Fruit fly (Drosophila melanogaster) whole organism, embryonic: Measurements from ENCODE around the gene CG1233.
A peak's percentile ranks its signal among the peaks of the same experiment; 100 is the strongest.

Experiments used
- Ada2b ChIP-seq: fragments of 200-800 bp; sonication (Bioruptor generic); IDR thresholded peaks from 2 replicates; pipeline ENCODE4 v1.3.6; 2022; ENCODE audit warnings: missing biosample characterization, missing genetic modification characterization
- CG10462 ChIP-seq: fragments of 200-800 bp; sonication (Bioruptor generic); optimal IDR thresholded peaks from 2 replicates; lab custom pipeline; 2016; ENCODE audit warnings: missing biosample characterization, missing genetic modification characterization
- CG10979 ChIP-seq: fragments of 200-800 bp; sonication (Bioruptor generic); optimal IDR thresholded peaks from 2 replicates; lab custom pipeline; 2018; ENCODE audit warnings: missing biosample characterization, mild to moderate bottlenecking, missing genetic modification characterization, moderate library complexity
- CG11504 ChIP-seq: fragments of 200-800 bp; sonication (Bioruptor generic); optimal IDR thresholded peaks from 3 replicates; lab custom pipeline; 2019; ENCODE audit warnings: missing biosample characterization, mild to moderate bottlenecking, missing genetic modification characterization, moderate library complexity
- CG11695 ChIP-seq: fragments of 200-800 bp; sonication (Bioruptor generic); IDR thresholded peaks from 3 replicates; pipeline ENCODE4 v1.3.6; 2022; ENCODE audit warnings: missing biosample characterization, missing genetic modification characterization
- CG12071 ChIP-seq: fragments of 200-800 bp; sonication (Bioruptor generic); optimal IDR thresholded peaks from 3 replicates; lab custom pipeline; 2018; ENCODE audit warnings: missing biosample characterization, mild to moderate bottlenecking, missing genetic modification characterization
- CG12299 ChIP-seq: fragments of 200-800 bp; sonication (Bioruptor generic); optimal IDR thresholded peaks from 2 replicates; lab custom pipeline; 2018; ENCODE audit warnings: missing biosample characterization, mild to moderate bottlenecking, missing genetic modification characterization
- CG15696 ChIP-seq: fragments of 200-800 bp; sonication (Bioruptor generic); optimal IDR thresholded peaks from 2 replicates; lab custom pipeline; 2019; ENCODE audit warnings: missing biosample characterization, mild to moderate bottlenecking, missing genetic modification characterization, moderate library complexity
- CG17186 ChIP-seq: fragments of 200-800 bp; sonication (Bioruptor generic); optimal IDR thresholded peaks from 3 replicates; lab custom pipeline; 2017; ENCODE audit warnings: missing biosample characterization, missing genetic modification reagents, missing genetic modification characterization
- CG17829 ChIP-seq: fragments of 200-800 bp; optimal IDR thresholded peaks from 2 replicates; lab custom pipeline; 2019; ENCODE audit warnings: missing biosample characterization, mild to moderate bottlenecking, missing genetic modification characterization, moderate library complexity
- CG17912 ChIP-seq: fragments of 200-800 bp; sonication (Bioruptor generic); optimal IDR thresholded peaks from 2 replicates; lab custom pipeline; 2018; ENCODE audit warnings: missing biosample characterization, mild to moderate bottlenecking, missing genetic modification characterization
- CG18599 ChIP-seq: fragments of 200-800 bp; sonication (Bioruptor generic); optimal IDR thresholded peaks from 3 replicates; lab custom pipeline; 2017; ENCODE audit warnings: missing biosample characterization, missing genetic modification characterization, mild to moderate bottlenecking, moderate library complexity, missing genetic modification reagents
- CG3281 ChIP-seq: fragments of 200-800 bp; sonication (Bioruptor generic); optimal IDR thresholded peaks from 3 replicates; lab custom pipeline; 2017; ENCODE audit warnings: missing biosample characterization, mild to moderate bottlenecking, missing genetic modification characterization
- CG4707 ChIP-seq: fragments of 200-800 bp; sonication (Bioruptor generic); optimal IDR thresholded peaks from 2 replicates; lab custom pipeline; 2018; ENCODE audit warnings: missing biosample characterization, mild to moderate bottlenecking, missing genetic modification characterization, moderate library complexity
- CG6689 ChIP-seq: fragments of 200-800 bp; sonication (Bioruptor generic); IDR thresholded peaks from 2 replicates; pipeline ENCODE4 v1.3.6; 2022; ENCODE audit warnings: missing biosample characterization, missing genetic modification characterization
- CG7556 ChIP-seq: fragments of 200-800 bp; sonication (Bioruptor generic); optimal IDR thresholded peaks from 2 replicates; lab custom pipeline; 2017; ENCODE audit warnings: missing biosample characterization, mild to moderate bottlenecking, missing genetic modification characterization
- CG9437 ChIP-seq: fragments of 200-800 bp; sonication (Bioruptor generic); optimal IDR thresholded peaks from 2 replicates; lab custom pipeline; 2018; ENCODE audit warnings: missing biosample characterization, mild to moderate bottlenecking, missing genetic modification characterization
- CG9932 ChIP-seq: fragments of 200-800 bp; sonication (Bioruptor generic); IDR thresholded peaks from 2 replicates; pipeline ENCODE4 v1.3.6; 2022; ENCODE audit warnings: missing biosample characterization, missing genetic modification characterization
- CTCF ChIP-seq: fragments of 200-800 bp; sonication (Bioruptor generic); optimal IDR thresholded peaks from 2 replicates; lab custom pipeline; 2017; ENCODE audit warnings: missing biosample characterization, mild to moderate bottlenecking, missing genetic modification characterization, moderate library complexity
- CkIIα-i1 ChIP-seq: fragments of 200-800 bp; sonication (Bioruptor generic); IDR thresholded peaks from 2 replicates; pipeline ENCODE4 v1.3.6; 2022; ENCODE audit warnings: missing biosample characterization, missing genetic modification characterization
- Dfd ChIP-seq, 2 experiments: fragments of >200 bp; optimal IDR thresholded peaks; 2 replicates each; lab custom pipeline; 2017; ENCODE audit warnings: missing biosample characterization in 2 of 2, missing genetic modification characterization in 2 of 2
- Dref ChIP-seq: fragments of 200-800 bp; sonication (Bioruptor generic); IDR thresholded peaks from 2 replicates; pipeline ENCODE4 v1.3.6; 2022; ENCODE audit warnings: missing biosample characterization, missing genetic modification characterization
- E2f1 ChIP-seq: fragments of 200-800 bp; sonication (Bioruptor generic); IDR thresholded peaks from 2 replicates; pipeline ENCODE4 v1.3.6; 2022; ENCODE audit warnings: missing biosample characterization, missing genetic modification characterization
- Fer2 ChIP-seq: fragments of 200-800 bp; sonication (Bioruptor generic); optimal IDR thresholded peaks from 2 replicates; lab custom pipeline; 2018; ENCODE audit warnings: missing biosample characterization, mild to moderate bottlenecking, missing genetic modification characterization, moderate library complexity
- HLH4C ChIP-seq: fragments of 200-800 bp; sonication (Bioruptor generic); IDR thresholded peaks from 3 replicates; pipeline ENCODE4 v1.3.6; 2022; ENCODE audit warnings: missing biosample characterization, missing genetic modification characterization; ENCODE audit not compliant: partially characterized antibody
- HLH54F ChIP-seq: fragments of 200-800 bp; sonication (Bioruptor generic); optimal IDR thresholded peaks from 3 replicates; lab custom pipeline; 2016; ENCODE audit warnings: missing biosample characterization, missing genetic modification characterization
- Hmx ChIP-seq: fragments of 200-800 bp; sonication (Bioruptor generic); optimal IDR thresholded peaks from 2 replicates; lab custom pipeline; 2016; ENCODE audit warnings: missing biosample characterization, missing genetic modification characterization
- Mad ChIP-seq: fragments of 200-800 bp; sonication (Bioruptor generic); optimal IDR thresholded peaks from 2 replicates; lab custom pipeline; 2016; ENCODE audit warnings: missing biosample characterization, missing genetic modification characterization
- Sox102F ChIP-seq: fragments of 200-800 bp; sonication (Bioruptor generic); optimal IDR thresholded peaks from 2 replicates; lab custom pipeline; 2018; ENCODE audit warnings: missing biosample characterization, mild to moderate bottlenecking, missing genetic modification characterization, moderate library complexity
- Stat92E ChIP-seq, 3 experiments: fragments of >200 bp in 2 of 3; fragments of 200-800 bp in 1 of 3; sonication (Bioruptor generic) in 1 of 3; optimal IDR thresholded peaks; 2 replicates each; lab custom pipeline; 2017 to 2019; ENCODE audit warnings: missing biosample characterization in 3 of 3, missing genetic modification characterization in 3 of 3, mild to moderate bottlenecking in 1 of 3, moderate library complexity in 1 of 3
- YL-1 ChIP-seq: fragments of 200-800 bp; sonication (Bioruptor generic); optimal IDR thresholded peaks from 3 replicates; lab custom pipeline; 2017; ENCODE audit warnings: missing biosample characterization, mild to moderate bottlenecking, missing genetic modification characterization
- ac ChIP-seq: fragments of 200-800 bp; sonication (Bioruptor generic); optimal IDR thresholded peaks from 3 replicates; lab custom pipeline; 2017; ENCODE audit warnings: missing biosample characterization, mild to moderate bottlenecking, missing genetic modification characterization
- ash1 ChIP-seq: fragments of 200-800 bp; sonication (Bioruptor generic); optimal IDR thresholded peaks from 2 replicates; lab custom pipeline; 2018; ENCODE audit warnings: missing biosample characterization, mild to moderate bottlenecking, missing genetic modification characterization
- cg ChIP-seq: fragments of 200-800 bp; sonication (Bioruptor generic); optimal IDR thresholded peaks from 3 replicates; lab custom pipeline; 2019; ENCODE audit warnings: missing biosample characterization, mild to moderate bottlenecking, missing genetic modification characterization, moderate library complexity
- fd102C ChIP-seq: fragments of 200-800 bp; sonication (Bioruptor generic); optimal IDR thresholded peaks from 2 replicates; lab custom pipeline; 2018; ENCODE audit warnings: missing biosample characterization, mild to moderate bottlenecking, missing genetic modification characterization, moderate library complexity
- h ChIP-seq: fragments of >200 bp; optimal IDR thresholded peaks from 2 replicates; lab custom pipeline; 2017
- inv ChIP-seq: fragments of 200-800 bp; sonication (Bioruptor generic); IDR thresholded peaks from 2 replicates; pipeline ENCODE4 v1.3.6; 2022; ENCODE audit warnings: missing biosample characterization, missing genetic modification characterization; ENCODE audit not compliant: partially characterized antibody
- knrl ChIP-seq: fragments of 200-800 bp; sonication (Bioruptor generic); IDR thresholded peaks from 3 replicates; pipeline ENCODE4 v1.3.6; 2022; ENCODE audit warnings: missing biosample characterization, missing genetic modification characterization; ENCODE audit not compliant: partially characterized antibody
- lbe ChIP-seq: fragments of 200-800 bp; sonication (Bioruptor generic); optimal IDR thresholded peaks from 2 replicates; lab custom pipeline; 2016; ENCODE audit warnings: missing biosample characterization, mild to moderate bottlenecking, missing genetic modification characterization
- otp ChIP-seq: fragments of 200-800 bp; sonication (Bioruptor generic); IDR thresholded peaks from 3 replicates; pipeline ENCODE4, ENCODE4 v1.3.6; 2022; ENCODE audit warnings: missing biosample characterization, missing genetic modification characterization
- shn ChIP-seq: fragments of 200-800 bp; sonication (Bioruptor generic); optimal IDR thresholded peaks from 3 replicates; lab custom pipeline; 2016; ENCODE audit warnings: missing biosample characterization, missing genetic modification characterization
- sim ChIP-seq: fragments of 200-800 bp; sonication (Bioruptor generic); IDR thresholded peaks from 2 replicates; pipeline ENCODE4 v1.3.6; 2022; ENCODE audit warnings: missing biosample characterization, missing genetic modification characterization
- sima ChIP-seq: fragments of 200-800 bp; sonication (Bioruptor generic); optimal IDR thresholded peaks from 2 replicates; lab custom pipeline; 2016; ENCODE audit warnings: missing biosample characterization, missing genetic modification characterization
- sug ChIP-seq: fragments of 200-800 bp; optimal IDR thresholded peaks from 2 replicates; lab custom pipeline; 2019; ENCODE audit warnings: missing biosample characterization, mild to moderate bottlenecking, missing genetic modification characterization, moderate library complexity
- tll ChIP-seq, 2 experiments: fragments of 200-800 bp in 1 of 2; fragments of >200 bp in 1 of 2; sonication (Bioruptor generic) in 1 of 2; optimal IDR thresholded peaks; 2 replicates each; lab custom pipeline; 2017 to 2019; ENCODE audit warnings: missing biosample characterization in 2 of 2, missing genetic modification characterization in 2 of 2, mild to moderate bottlenecking in 1 of 2, moderate library complexity in 1 of 2
- toy ChIP-seq: fragments of 200-800 bp; sonication (Bioruptor generic); IDR thresholded peaks from 2 replicates; pipeline ENCODE4 v1.3.6; 2022; ENCODE audit warnings: missing biosample characterization, missing genetic modification characterization
- z ChIP-seq: fragments of 200-800 bp; sonication (Bioruptor generic); IDR thresholded peaks from 3 replicates; pipeline ENCODE4 v1.3.6; 2022; ENCODE audit warnings: missing biosample characterization, missing genetic modification characterization
- zen2 ChIP-seq: fragments of 200-800 bp; sonication (Bioruptor generic); IDR thresholded peaks from 3 replicates; pipeline ENCODE4 v1.3.6; 2022; ENCODE audit warnings: missing biosample characterization, missing genetic modification characterization; ENCODE audit not compliant: partially characterized antibody

Gene CG1233

dm6 chr3L:377222-378071 lies 16.2 kb downstream of the CG1233 start (continued):
- TF ChIP-seq zen2 (GFP tag; lab: Robert Waterston, UW) = peak; percentile 42; the same call in 1 of the 3 replicates
- peak; percentile 14 for TF ChIP-seq Hmx (GFP tag; lab: Kevin White, UChicago)
- TF ChIP-seq cg (GFP tag; lab: Kevin White, UChicago) = no peak
- TF ChIP-seq E2f1 (GFP tag; lab: Robert Waterston, UW) = peak; percentile 56; the same call in 1 of the 2 replicates
- peak; percentile 44 for TF ChIP-seq CG12071
- peak; percentile 22 for TF ChIP-seq CG17186
- TF ChIP-seq ash1 (GFP tag; lab: Kevin White, UChicago) = no peak
- TF ChIP-seq CG15696 (tag; lab: Kevin White, UChicago) = peak; percentile 93
- TF ChIP-seq Sox102F (GFP tag; lab: Kevin White, UChicago) = peak; percentile 89
- TF ChIP-seq CG9437 (GFP tag; lab: Kevin White, UChicago) = peak; percentile 79
- peak; percentile 81 for TF ChIP-seq Ada2b
- TF ChIP-seq HLH54F (GFP tag; lab: Kevin White, UChicago) = no peak
- peak; percentile 87 for TF ChIP-seq CG6689 (GFP tag; lab: Robert Waterston, UW)
- no peak for TF ChIP-seq sima (GFP tag; lab: Kevin White, UChicago)
- peak; percentile 98 for TF ChIP-seq CG18599 (GFP tag; lab: Kevin White, UChicago)
- TF ChIP-seq CG10462 (GFP tag; lab: Kevin White, UChicago) = peak; percentile 82
- peak; percentile 50 for TF ChIP-seq lbe (GFP tag; lab: Kevin White, UChicago)
- TF ChIP-seq CG11504 = peak; percentile 93
- peak in 1 of 3 experiments; percentile 7 for TF ChIP-seq Stat92E (GFP tag; optimal IDR thresholded peaks at IDR 0.05; lab: Kevin White, UChicago)
- TF ChIP-seq CG9932 (GFP tag; lab: Robert Waterston, UW) = peak; percentile 64
- peak; percentile 70 for TF ChIP-seq CG4707 (GFP tag; lab: Kevin White, UChicago)
- TF ChIP-seq shn (GFP tag; lab: Kevin White, UChicago) = no peak
- TF ChIP-seq CG3281 (GFP tag; lab: Kevin White, UChicago) = peak; percentile 96
- TF ChIP-seq YL-1 (GFP tag; lab: Kevin White, UChicago) = peak; percentile 84
- TF ChIP-seq otp (GFP tag; lab: Robert Waterston, UW) = peak; percentile 48; the same call in 1 of the 3 replicates
- peak; percentile 98 for TF ChIP-seq CG7556 (GFP tag; lab: Kevin White, UChicago)
- peak; percentile 92 for TF ChIP-seq CG12299 (tag; lab: Kevin White, UChicago)
- TF ChIP-seq sim (GFP tag; lab: Robert Waterston, UW) = peak; percentile 64; the same call in 1 of the 2 replicates
- peak; percentile 87 for TF ChIP-seq ac (GFP tag; lab: Kevin White, UChicago)
- TF ChIP-seq fd102C (GFP tag; lab: Kevin White, UChicago) = peak; percentile 30
- TF ChIP-seq z (GFP tag; lab: Robert Waterston, UW) = no peak
- TF ChIP-seq Dfd (GFP tag; optimal IDR thresholded peaks at IDR 0.05; lab: Kevin White, UChicago) = no peak
- no peak for TF ChIP-seq knrl (GFP tag; lab: Robert Waterston, UW)
- TF ChIP-seq CTCF = peak; percentile 39
- TF ChIP-seq CG10979 (tag; lab: Kevin White, UChicago) = peak; percentile 94
- TF ChIP-seq tll (GFP tag; optimal IDR thresholded peaks at IDR 0.05; lab: Kevin White, UChicago) = no peak
- TF ChIP-seq CG17912 (GFP tag; lab: Kevin White, UChicago) = peak; percentile 29
- TF ChIP-seq Mad (GFP tag; lab: Kevin White, UChicago) = peak; percentile 8
- TF ChIP-seq CG17829 = peak; percentile 93
- TF ChIP-seq HLH4C (GFP tag; lab: Robert Waterston, UW) = no peak
- no peak for TF ChIP-seq CkIIα-i1 (GFP tag; lab: Robert Waterston, UW)
- no peak for TF ChIP-seq Dref (GFP tag; lab: Robert Waterston, UW)
- peak; percentile 92 for TF ChIP-seq CG11695 (GFP tag; lab: Robert Waterston, UW)
- TF ChIP-seq inv (GFP tag; lab: Robert Waterston, UW) = no peak
- TF ChIP-seq h = no peak
- peak; percentile 58; the same call in 1 of the 2 replicates for TF ChIP-seq toy
- TF ChIP-seq Fer2 (tag; lab: Kevin White, UChicago) = peak; percentile 89
- peak; percentile 89 for TF ChIP-seq sug (tag; lab: Kevin White, UChicago)
